Fruit fly (Drosophila melanogaster) Kc167 (cell line): ENCODE results near the gene CG42705.

ENCODE experiments used
- psq ChIP-seq: fragments of >200 bp; optimal IDR thresholded peaks from 2 replicates; lab custom pipeline; 2017; ENCODE audit warnings: missing external identifiers
- ttk ChIP-seq: sonication (Bioruptor generic); optimal IDR thresholded peaks from 2 replicates; lab custom pipeline; 2017; ENCODE audit warnings: missing external identifiers

DNA sequence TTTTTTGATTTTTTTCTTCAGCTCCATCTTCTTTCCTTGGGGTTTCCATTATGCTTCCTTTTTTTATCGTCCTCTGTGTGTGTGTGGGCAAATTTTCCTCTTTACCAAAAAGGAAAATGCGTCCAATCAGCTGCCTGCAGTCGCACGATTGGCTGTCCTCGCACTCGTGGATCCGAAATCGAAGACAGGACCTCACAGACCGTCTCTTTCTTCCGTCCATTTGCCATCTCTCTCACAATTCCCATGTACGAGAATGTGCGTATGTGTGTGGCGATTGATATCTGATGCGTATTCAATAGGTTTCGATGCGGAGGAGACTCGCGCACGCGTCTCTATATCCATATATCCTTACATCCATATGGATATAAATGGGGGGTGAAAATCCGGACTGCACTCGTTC is 45.3 kb upstream of the CG42705 start:
- no peak for TF ChIP-seq ttk (lab: Kevin White, UChicago)
- no peak for TF ChIP-seq psq
